Fruit fly (Drosophila melanogaster) whole organism, embryonic: Measurements from ENCODE around the gene HemK2.

Experiments
- Ada2b ChIP-seq: fragments of 200-800 bp; sonication (Bioruptor generic); IDR thresholded peaks from 2 replicates; pipeline ENCODE4 v1.3.6; 2022; ENCODE audit warnings: missing biosample characterization, missing genetic modification characterization
- Atf-2 ChIP-seq: fragments of 200-800 bp; sonication (Bioruptor generic); optimal IDR thresholded peaks from 2 replicates; lab custom pipeline; 2016; ENCODE audit warnings: missing biosample characterization, missing genetic modification characterization
- CG1024 ChIP-seq: fragments of 200-800 bp; sonication (Bioruptor generic); IDR thresholded peaks from 2 replicates; pipeline ENCODE4 v1.3.6; 2022; ENCODE audit warnings: missing biosample characterization, missing genetic modification characterization
- CG11696 ChIP-seq: fragments of 200-800 bp; sonication (Bioruptor generic); IDR thresholded peaks from 2 replicates; pipeline ENCODE4 v1.3.6; 2022; ENCODE audit warnings: missing biosample characterization, missing genetic modification characterization
- CG12744 ChIP-seq: fragments of 200-800 bp; sonication (Bioruptor generic); optimal IDR thresholded peaks from 2 replicates; lab custom pipeline; 2016; ENCODE audit warnings: missing biosample characterization, missing genetic modification characterization
- CG14014 ChIP-seq: fragments of 200-800 bp; sonication (Bioruptor generic); IDR thresholded peaks from 2 replicates; pipeline ENCODE4 v1.3.6; 2022; ENCODE audit warnings: missing biosample characterization, missing genetic modification characterization
- CG14860 ChIP-seq: fragments of 200-800 bp; sonication (Bioruptor generic); IDR thresholded peaks from 3 replicates; pipeline ENCODE4 v1.3.6; 2022; ENCODE audit warnings: missing biosample characterization, missing genetic modification characterization; ENCODE audit not compliant: partially characterized antibody
- CG17385 ChIP-seq: fragments of 200-800 bp; sonication (Bioruptor generic); optimal IDR thresholded peaks from 3 replicates; lab custom pipeline; 2018; ENCODE audit warnings: missing biosample characterization, mild to moderate bottlenecking, missing genetic modification characterization
- CG34224 ChIP-seq: fragments of 200-800 bp; sonication (Bioruptor generic); IDR thresholded peaks from 3 replicates; pipeline ENCODE4 v1.3.6; 2022; ENCODE audit warnings: missing biosample characterization, missing genetic modification characterization; ENCODE audit not compliant: partially characterized antibody
- CG3847 ChIP-seq: fragments of 200-800 bp; sonication (Bioruptor generic); IDR thresholded peaks from 2 replicates; pipeline ENCODE4 v1.3.6; 2022; ENCODE audit warnings: missing biosample characterization, missing genetic modification characterization
- CG4707 ChIP-seq: fragments of 200-800 bp; sonication (Bioruptor generic); optimal IDR thresholded peaks from 2 replicates; lab custom pipeline; 2018; ENCODE audit warnings: missing biosample characterization, mild to moderate bottlenecking, missing genetic modification characterization, moderate library complexity
- CG7987 ChIP-seq: fragments of 200-800 bp; sonication (Bioruptor generic); optimal IDR thresholded peaks from 2 replicates; lab custom pipeline; 2018; ENCODE audit warnings: missing biosample characterization, mild to moderate bottlenecking, missing genetic modification characterization, moderate library complexity
- CG8089 ChIP-seq: fragments of 200-800 bp; sonication (Bioruptor generic); optimal IDR thresholded peaks from 3 replicates; lab custom pipeline; 2016; ENCODE audit warnings: missing biosample characterization, missing genetic modification characterization
- CG8944 ChIP-seq: fragments of 200-800 bp; sonication (Bioruptor generic); optimal IDR thresholded peaks from 3 replicates; lab custom pipeline; 2016; ENCODE audit warnings: missing biosample characterization, missing genetic modification characterization
- CG9932 ChIP-seq: fragments of 200-800 bp; sonication (Bioruptor generic); IDR thresholded peaks from 2 replicates; pipeline ENCODE4 v1.3.6; 2022; ENCODE audit warnings: missing biosample characterization, missing genetic modification characterization
- CrebB ChIP-seq: fragments of 200-800 bp; sonication (Bioruptor generic); optimal IDR thresholded peaks from 3 replicates; lab custom pipeline; 2018; ENCODE audit warnings: missing biosample characterization, mild to moderate bottlenecking, missing genetic modification characterization
- Dref ChIP-seq: fragments of 200-800 bp; sonication (Bioruptor generic); IDR thresholded peaks from 2 replicates; pipeline ENCODE4 v1.3.6; 2022; ENCODE audit warnings: missing biosample characterization, missing genetic modification characterization
- Eip74EF ChIP-seq, 2 experiments: fragments of 200-800 bp in 1 of 2; fragments of >200 bp in 1 of 2; sonication (Bioruptor generic) in 1 of 2; optimal IDR thresholded peaks; 2 replicates each; lab custom pipeline; 2017 to 2019; ENCODE audit warnings: missing biosample characterization in 2 of 2, missing genetic modification characterization in 2 of 2, mild to moderate bottlenecking in 1 of 2, moderate library complexity in 1 of 2
- HLH3B ChIP-seq: fragments of 200-800 bp; sonication (Bioruptor generic); IDR thresholded peaks from 2 replicates; pipeline ENCODE4 v1.3.6; 2022; ENCODE audit warnings: missing biosample characterization, missing genetic modification characterization
- Hey ChIP-seq: fragments of 200-800 bp; sonication (Bioruptor generic); optimal IDR thresholded peaks from 3 replicates; lab custom pipeline; 2018; ENCODE audit warnings: missing biosample characterization, mild to moderate bottlenecking, missing genetic modification characterization
- HmgD ChIP-seq: fragments of 200-800 bp; sonication (Bioruptor generic); optimal IDR thresholded peaks from 3 replicates; lab custom pipeline; 2016; ENCODE audit warnings: missing biosample characterization, missing genetic modification characterization
- Hmr ChIP-seq: fragments of 200-800 bp; sonication (Bioruptor generic); optimal IDR thresholded peaks from 3 replicates; lab custom pipeline; 2017; ENCODE audit warnings: mild to moderate bottlenecking, missing biosample characterization, missing genetic modification reagents, missing genetic modification characterization
- Kr ChIP-seq: fragments of 200-800 bp; sonication (Bioruptor generic); optimal IDR thresholded peaks from 2 replicates; lab custom pipeline; 2017; ENCODE audit warnings: missing biosample characterization, mild to moderate bottlenecking, missing genetic modification characterization
- MBD-R2 ChIP-seq: fragments of 200-800 bp; sonication (Bioruptor generic); IDR thresholded peaks from 2 replicates; pipeline ENCODE4 v1.3.6; 2022; ENCODE audit warnings: missing biosample characterization, missing genetic modification characterization
- Med ChIP-seq: fragments of 200-800 bp; sonication (Bioruptor generic); peaks from one replicate; lab custom pipeline; 2016; ENCODE audit warnings: missing biosample characterization, missing genetic modification characterization, mild to moderate bottlenecking, inconsistent platforms, moderate library complexity
- Mes4 ChIP-seq: fragments of 200-800 bp; sonication (Bioruptor generic); optimal IDR thresholded peaks from 2 replicates; lab custom pipeline; 2016; ENCODE audit warnings: missing biosample characterization, missing genetic modification characterization
- Sox100B ChIP-seq: fragments of 200-800 bp; sonication (Bioruptor generic); optimal IDR thresholded peaks from 3 replicates; lab custom pipeline; 2018; ENCODE audit warnings: missing biosample characterization, mild to moderate bottlenecking, missing genetic modification characterization
- YL-1 ChIP-seq: fragments of 200-800 bp; sonication (Bioruptor generic); optimal IDR thresholded peaks from 3 replicates; lab custom pipeline; 2017; ENCODE audit warnings: missing biosample characterization, mild to moderate bottlenecking, missing genetic modification characterization
- al ChIP-seq: fragments of 200-800 bp; sonication (Bioruptor generic); IDR thresholded peaks from 2 replicates; pipeline ENCODE4 v1.3.6; 2022; ENCODE audit warnings: missing biosample characterization, missing genetic modification characterization
- chif ChIP-seq, 2 experiments: fragments of 200-800 bp; sonication (Bioruptor generic); optimal IDR thresholded peaks; 3 replicates each; lab custom pipeline; 2016; ENCODE audit warnings: missing biosample characterization in 2 of 2, missing genetic modification characterization in 2 of 2
- dati ChIP-seq: fragments of 200-800 bp; sonication (Bioruptor generic); IDR thresholded peaks from 2 replicates; pipeline ENCODE4 v1.3.6; 2022; ENCODE audit warnings: missing biosample characterization, missing genetic modification characterization
- gfzf ChIP-seq: fragments of 200-800 bp; sonication (Bioruptor generic); optimal IDR thresholded peaks from 2 replicates; lab custom pipeline; 2016; ENCODE audit warnings: missing biosample characterization, mild to moderate bottlenecking, missing genetic modification characterization, moderate library complexity
- gro ChIP-seq: fragments of 200-800 bp; sonication (Bioruptor generic); optimal IDR thresholded peaks from 2 replicates; lab custom pipeline; 2016; ENCODE audit warnings: missing biosample characterization, missing genetic modification characterization
- ind ChIP-seq: fragments of 200-800 bp; sonication (Bioruptor generic); optimal IDR thresholded peaks from 3 replicates; lab custom pipeline; 2016; ENCODE audit warnings: missing biosample characterization, missing genetic modification characterization
- jing ChIP-seq: fragments of 200-800 bp; sonication (Bioruptor generic); optimal IDR thresholded peaks from 2 replicates; lab custom pipeline; 2018; ENCODE audit warnings: missing biosample characterization, mild to moderate bottlenecking, missing genetic modification characterization
- kay ChIP-seq: fragments of 200-800 bp; sonication (Bioruptor generic); optimal IDR thresholded peaks from 2 replicates; lab custom pipeline; 2016; ENCODE audit warnings: missing biosample characterization, missing genetic modification characterization
- ken ChIP-seq: fragments of 200-800 bp; sonication (Bioruptor generic); IDR thresholded peaks from 3 replicates; pipeline ENCODE4 v1.3.6; 2022; ENCODE audit warnings: missing biosample characterization, missing genetic modification characterization
- lbe ChIP-seq: fragments of 200-800 bp; sonication (Bioruptor generic); optimal IDR thresholded peaks from 2 replicates; lab custom pipeline; 2016; ENCODE audit warnings: missing biosample characterization, mild to moderate bottlenecking, missing genetic modification characterization
- mam ChIP-seq: fragments of 200-800 bp; sonication (Bioruptor generic); optimal IDR thresholded peaks from 3 replicates; lab custom pipeline; 2016; ENCODE audit warnings: missing biosample characterization, missing genetic modification characterization
- mld ChIP-seq: fragments of 200-800 bp; sonication (Bioruptor generic); IDR thresholded peaks from 3 replicates; pipeline ENCODE4 v1.3.6; 2022; ENCODE audit warnings: missing biosample characterization, missing genetic modification characterization; ENCODE audit not compliant: partially characterized antibody
- nerfin-1 ChIP-seq: fragments of 200-800 bp; sonication (Bioruptor generic); optimal IDR thresholded peaks from 3 replicates; lab custom pipeline; 2019; ENCODE audit warnings: missing biosample characterization, mild to moderate bottlenecking, missing genetic modification characterization, moderate library complexity
- odd ChIP-seq: fragments of 200-800 bp; sonication (Bioruptor generic); optimal IDR thresholded peaks from 2 replicates; lab custom pipeline; 2017; ENCODE audit warnings: missing biosample characterization, mild to moderate bottlenecking, missing genetic modification characterization
- pho ChIP-seq: fragments of 200-800 bp; sonication (Bioruptor generic); optimal IDR thresholded peaks from 2 replicates; lab custom pipeline; 2016; ENCODE audit warnings: missing biosample characterization, missing genetic modification characterization
- psq ChIP-seq: fragments of 200-800 bp; sonication (Bioruptor generic); optimal IDR thresholded peaks from 2 replicates; lab custom pipeline; 2017; ENCODE audit warnings: missing biosample characterization, missing genetic modification characterization
- rib ChIP-seq: fragments of 200-800 bp; sonication (Bioruptor generic); IDR thresholded peaks from 2 replicates; pipeline ENCODE4 v1.3.6; 2022; ENCODE audit warnings: missing biosample characterization, missing genetic modification characterization
- sens ChIP-seq: fragments of 200-800 bp; sonication (Bioruptor generic); peaks from one replicate; lab custom pipeline; 2016; ENCODE audit warnings: missing biosample characterization, missing genetic modification characterization
- sens-2 ChIP-seq: fragments of 200-800 bp; sonication (Bioruptor generic); IDR thresholded peaks from 2 replicates; pipeline ENCODE4 v1.3.6; 2022; ENCODE audit warnings: missing biosample characterization, missing genetic modification characterization
- seq ChIP-seq: fragments of 200-800 bp; sonication (Bioruptor generic); IDR thresholded peaks from 2 replicates; pipeline ENCODE4 v1.3.6; 2022; ENCODE audit warnings: missing biosample characterization, missing genetic modification characterization
- sisA ChIP-seq: fragments of 200-800 bp; sonication (Bioruptor generic); IDR thresholded peaks from 2 replicates; pipeline ENCODE4 v1.3.6; 2022; ENCODE audit warnings: missing biosample characterization, missing genetic modification characterization
- sna ChIP-seq: fragments of 200-800 bp; sonication (Bioruptor generic); IDR thresholded peaks from 2 replicates; pipeline ENCODE4 v1.3.6; 2022; ENCODE audit warnings: missing biosample characterization, missing genetic modification characterization; ENCODE audit not compliant: partially characterized antibody
- so ChIP-seq: fragments of 200-800 bp; sonication (Bioruptor generic); IDR thresholded peaks from 3 replicates; pipeline ENCODE4 v1.3.6; 2022; ENCODE audit warnings: missing biosample characterization, missing genetic modification characterization
- tx ChIP-seq: fragments of 200-800 bp; sonication (Bioruptor generic); optimal IDR thresholded peaks from 2 replicates; lab custom pipeline; 2016; ENCODE audit warnings: missing biosample characterization, missing genetic modification characterization

Gene HemK2

dm6 chr2L:2734215-2734614, 25.3 kb downstream of the HemK2 start (continued):
- TF ChIP-seq CG14014 (GFP tag; lab: Robert Waterston, UW) (peak; percentile 35; the same call in 1 of the 2 replicates), Dref (GFP tag; lab: Robert Waterston, UW) (no peak), CrebB (tag; lab: Kevin White, UChicago) (no peak), so (peak; percentile 60; the same call in 2 of the 3 replicates), sisA (no peak), sna (GFP tag; lab: Robert Waterston, UW) (no peak), CG11696 (GFP tag; lab: Robert Waterston, UW) (no peak), MBD-R2 (no peak; the same call in 1 of the 2 replicates), Hmr (GFP tag; lab: Kevin White, UChicago) (peak; percentile 67), Eip74EF (GFP tag; optimal IDR thresholded peaks at IDR 0.05; lab: Kevin White, UChicago) (no peak), gfzf (GFP tag; lab: Kevin White, UChicago) (no peak), mld (GFP tag; lab: Robert Waterston, UW) (no peak), HLH3B (GFP tag; lab: Robert Waterston, UW) (no peak), gro (GFP tag; lab: Kevin White, UChicago) (peak; percentile 64), CG4707 (GFP tag; lab: Kevin White, UChicago) (no peak), sens-2 (no peak), jing (GFP tag; lab: Kevin White, UChicago) (no peak), CG7987 (GFP tag; lab: Kevin White, UChicago) (no peak), tx (GFP tag; lab: Kevin White, UChicago) (peak; percentile 2), CG1024 (no peak), nerfin-1 (tag; lab: Kevin White, UChicago) (no peak), Ada2b (no peak), odd (GFP tag; lab: Kevin White, UChicago) (no peak), ind (GFP tag; lab: Kevin White, UChicago) (peak; percentile 40), Kr (GFP tag; lab: Kevin White, UChicago) (no peak), sens (peak; percentile 88), ken (GFP tag; lab: Robert Waterston, UW) (no peak), CG17385 (GFP tag; lab: Kevin White, UChicago) (peak; percentile 45), al (peak; percentile 67), chif (GFP tag; optimal IDR thresholded peaks at IDR 0.05; lab: Kevin White, UChicago) (peak in 1 of 2 experiments; percentile 4), CG8089 (no peak), pho (GFP tag; lab: Kevin White, UChicago) (peak; percentile 76), kay (GFP tag; lab: Kevin White, UChicago) (no peak), Mes4 (no peak), CG12744 (GFP tag; lab: Kevin White, UChicago) (peak; percentile 23), CG34224 (GFP tag; lab: Robert Waterston, UW) (no peak), CG8944 (GFP tag; lab: Kevin White, UChicago) (no peak), CG14860 (GFP tag; lab: Robert Waterston, UW) (no peak), Sox100B (GFP tag; lab: Kevin White, UChicago) (no peak), psq (GFP tag; lab: Kevin White, UChicago) (no peak), seq (GFP tag; lab: Robert Waterston, UW) (no peak), Atf-2 (peak; percentile 19), rib (GFP tag; lab: Robert Waterston, UW) (no peak), lbe (GFP tag; lab: Kevin White, UChicago) (no peak), mam (GFP tag; lab: Kevin White, UChicago) (peak; percentile 60), dati (no peak), YL-1 (GFP tag; lab: Kevin White, UChicago) (no peak), CG9932 (GFP tag; lab: Robert Waterston, UW) (peak; percentile 64), Hey (tag; lab: Kevin White, UChicago) (no peak), Med (GFP tag; lab: Kevin White, UChicago) (peak; percentile 86), CG3847 (0 out of 2 replicates have a peak, but pooled peaks have one; percentile 28), HmgD (GFP tag; lab: Kevin White, UChicago) (no peak)
